Fruit fly (Drosophila melanogaster) Kc167 (cell line): ENCODE data around the gene Mcm2.

Experiments used
- insv ChIP-seq: fragments of >200 bp; optimal IDR thresholded peaks from 3 replicates; lab custom pipeline; 2018; ENCODE audit warnings: missing external identifiers
- psq ChIP-seq: fragments of >200 bp; optimal IDR thresholded peaks from 2 replicates; lab custom pipeline; 2017; ENCODE audit warnings: missing external identifiers

DNA sequence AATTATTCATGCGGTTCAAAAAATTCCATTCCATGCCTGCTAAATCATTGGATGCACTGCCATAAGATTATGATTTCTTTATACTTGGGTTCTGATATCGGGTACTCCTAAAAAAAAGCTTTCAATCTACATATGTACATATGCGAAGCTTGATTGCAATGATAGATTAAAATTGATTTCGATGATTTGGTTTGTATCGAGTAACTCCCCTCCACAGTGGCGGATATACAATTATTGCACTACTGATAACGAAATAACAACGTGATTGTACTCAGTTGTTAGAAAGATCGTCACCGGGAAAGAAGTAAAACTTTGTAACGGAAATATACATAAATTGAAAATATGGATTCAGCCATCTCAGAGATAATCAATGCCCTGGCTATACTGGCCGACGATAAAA lies 22.9 kb downstream of the Mcm2 start, which contains the start of gene Nazo:
- TF ChIP-seq insv (lab: Kevin White, UChicago) (no peak), psq (lab: Kevin White, UChicago) (no peak)
